Fruit fly (Drosophila melanogaster) whole organism, embryonic: Measurements from ENCODE around the gene galene.

Experiments
- Blimp-1 ChIP-seq: fragments of 200-800 bp; sonication (Bioruptor generic); optimal IDR thresholded peaks from 3 replicates; lab custom pipeline; 2018; ENCODE audit warnings: missing biosample characterization, missing genetic modification characterization, mild to moderate bottlenecking, moderate library complexity, missing genetic modification reagents
- CG11696 ChIP-seq: fragments of 200-800 bp; sonication (Bioruptor generic); IDR thresholded peaks from 2 replicates; pipeline ENCODE4 v1.3.6; 2022; ENCODE audit warnings: missing biosample characterization, missing genetic modification characterization
- CG12071 ChIP-seq: fragments of 200-800 bp; sonication (Bioruptor generic); optimal IDR thresholded peaks from 3 replicates; lab custom pipeline; 2018; ENCODE audit warnings: missing biosample characterization, mild to moderate bottlenecking, missing genetic modification characterization
- CG12104 ChIP-seq: fragments of 200-800 bp; sonication (Bioruptor generic); optimal IDR thresholded peaks from 3 replicates; lab custom pipeline; 2016; ENCODE audit warnings: missing biosample characterization, missing genetic modification characterization
- CG12942 ChIP-seq: fragments of 200-800 bp; sonication (Bioruptor generic); optimal IDR thresholded peaks from 3 replicates; lab custom pipeline; 2016; ENCODE audit warnings: missing biosample characterization, missing genetic modification characterization
- CG13424 ChIP-seq: fragments of 200-800 bp; sonication (Bioruptor generic); optimal IDR thresholded peaks from 2 replicates; lab custom pipeline; 2019; ENCODE audit warnings: missing biosample characterization, mild to moderate bottlenecking, missing genetic modification characterization, moderate library complexity
- CG14014 ChIP-seq: fragments of 200-800 bp; sonication (Bioruptor generic); IDR thresholded peaks from 2 replicates; pipeline ENCODE4 v1.3.6; 2022; ENCODE audit warnings: missing biosample characterization, missing genetic modification characterization
- CG17361 ChIP-seq: fragments of 200-800 bp; sonication (Bioruptor generic); IDR thresholded peaks from 3 replicates; pipeline ENCODE4 v1.3.6; 2022; ENCODE audit warnings: missing biosample characterization, missing genetic modification characterization
- CG1792 ChIP-seq: fragments of 200-800 bp; sonication (Bioruptor generic); optimal IDR thresholded peaks from 2 replicates; lab custom pipeline; 2016; ENCODE audit warnings: missing biosample characterization, missing genetic modification characterization
- CG18476 ChIP-seq: fragments of 200-800 bp; sonication (Bioruptor generic); optimal IDR thresholded peaks from 2 replicates; lab custom pipeline; 2016; ENCODE audit warnings: missing biosample characterization, mild to moderate bottlenecking, missing genetic modification characterization
- CG2129 ChIP-seq: fragments of 200-800 bp; sonication (Bioruptor generic); IDR thresholded peaks from 2 replicates; pipeline ENCODE4 v1.3.6; 2022; ENCODE audit warnings: missing biosample characterization, missing genetic modification characterization; ENCODE audit not compliant: partially characterized antibody
- CG3065 ChIP-seq: fragments of 200-800 bp; sonication (Bioruptor generic); optimal IDR thresholded peaks from 2 replicates; lab custom pipeline; 2016; ENCODE audit warnings: missing biosample characterization, missing genetic modification characterization
- CG32767 ChIP-seq: fragments of 200-800 bp; sonication (Bioruptor generic); IDR thresholded peaks from 2 replicates; pipeline ENCODE4 v1.3.6; 2022; ENCODE audit warnings: missing biosample characterization, missing genetic modification characterization
- CG34422 ChIP-seq: fragments of 200-800 bp; sonication (Bioruptor generic); IDR thresholded peaks from 3 replicates; pipeline ENCODE4 v1.3.6; 2022; ENCODE audit warnings: missing biosample characterization, missing genetic modification characterization
- CG4328 ChIP-seq: fragments of 200-800 bp; sonication (Bioruptor generic); optimal IDR thresholded peaks from 3 replicates; lab custom pipeline; 2017; ENCODE audit warnings: missing biosample characterization, missing genetic modification reagents, missing genetic modification characterization
- CG4404 ChIP-seq: fragments of 200-800 bp; sonication (Bioruptor generic); IDR thresholded peaks from 2 replicates; pipeline ENCODE4 v1.3.6; 2022; ENCODE audit warnings: missing biosample characterization, missing genetic modification characterization
- CG4424 ChIP-seq: fragments of 200-800 bp; sonication (Bioruptor generic); optimal IDR thresholded peaks from 3 replicates; lab custom pipeline; 2016; ENCODE audit warnings: missing biosample characterization, missing genetic modification characterization
- CG6175 ChIP-seq: fragments of 200-800 bp; sonication (Bioruptor generic); IDR thresholded peaks from 3 replicates; pipeline ENCODE4 v1.3.6; 2022; ENCODE audit warnings: missing biosample characterization, missing genetic modification characterization
- CG8089 ChIP-seq: fragments of 200-800 bp; sonication (Bioruptor generic); optimal IDR thresholded peaks from 3 replicates; lab custom pipeline; 2016; ENCODE audit warnings: missing biosample characterization, missing genetic modification characterization
- Dad ChIP-seq: fragments of 200-800 bp; sonication (Bioruptor generic); optimal IDR thresholded peaks from 3 replicates; lab custom pipeline; 2016; ENCODE audit warnings: missing biosample characterization, missing genetic modification characterization
- Dref ChIP-seq: fragments of 200-800 bp; sonication (Bioruptor generic); IDR thresholded peaks from 2 replicates; pipeline ENCODE4 v1.3.6; 2022; ENCODE audit warnings: missing biosample characterization, missing genetic modification characterization
- Ets65A ChIP-seq: fragments of 200-800 bp; sonication (Bioruptor generic); peaks from one replicate; lab custom pipeline; 2016; ENCODE audit warnings: missing biosample characterization, missing genetic modification characterization
- Gsc ChIP-seq: fragments of 200-800 bp; sonication (Bioruptor generic); IDR thresholded peaks from 2 replicates; pipeline ENCODE4 v1.3.6; 2022; ENCODE audit warnings: missing biosample characterization, missing genetic modification characterization
- Hey ChIP-seq: fragments of 200-800 bp; sonication (Bioruptor generic); optimal IDR thresholded peaks from 3 replicates; lab custom pipeline; 2018; ENCODE audit warnings: missing biosample characterization, mild to moderate bottlenecking, missing genetic modification characterization
- HmgD ChIP-seq: fragments of 200-800 bp; sonication (Bioruptor generic); optimal IDR thresholded peaks from 3 replicates; lab custom pipeline; 2016; ENCODE audit warnings: missing biosample characterization, missing genetic modification characterization
- Hmr ChIP-seq: fragments of 200-800 bp; sonication (Bioruptor generic); optimal IDR thresholded peaks from 3 replicates; lab custom pipeline; 2017; ENCODE audit warnings: mild to moderate bottlenecking, missing biosample characterization, missing genetic modification reagents, missing genetic modification characterization
- Hr78 ChIP-seq, 2 experiments: fragments of 200-800 bp in 1 of 2; fragments of >200 bp in 1 of 2; sonication (Bioruptor generic) in 1 of 2; optimal IDR thresholded peaks; 2 replicates each; lab custom pipeline; 2017 to 2019; ENCODE audit warnings: missing biosample characterization in 2 of 2, missing genetic modification characterization in 2 of 2, mild to moderate bottlenecking in 1 of 2, moderate library complexity in 1 of 2
- Hsf ChIP-seq: fragments of 200-800 bp; sonication (Bioruptor generic); optimal IDR thresholded peaks from 3 replicates; lab custom pipeline; 2016; ENCODE audit warnings: missing biosample characterization, missing genetic modification characterization
- Mad ChIP-seq: fragments of 200-800 bp; sonication (Bioruptor generic); optimal IDR thresholded peaks from 2 replicates; lab custom pipeline; 2016; ENCODE audit warnings: missing biosample characterization, missing genetic modification characterization
- Meics ChIP-seq: fragments of 200-800 bp; sonication (Bioruptor generic); optimal IDR thresholded peaks from 2 replicates; lab custom pipeline; 2017; ENCODE audit warnings: missing biosample characterization, mild to moderate bottlenecking, missing genetic modification characterization
- Nf-YB ChIP-seq: fragments of 200-800 bp; sonication (Bioruptor generic); optimal IDR thresholded peaks from 3 replicates; lab custom pipeline; 2019; ENCODE audit warnings: missing biosample characterization, mild to moderate bottlenecking, missing genetic modification characterization, moderate library complexity
- YL-1 ChIP-seq: fragments of 200-800 bp; sonication (Bioruptor generic); optimal IDR thresholded peaks from 3 replicates; lab custom pipeline; 2017; ENCODE audit warnings: missing biosample characterization, mild to moderate bottlenecking, missing genetic modification characterization
- dm ChIP-seq: fragments of 200-800 bp; sonication (Bioruptor generic); optimal IDR thresholded peaks from 3 replicates; lab custom pipeline; 2016; ENCODE audit warnings: missing biosample characterization, missing genetic modification characterization
- ewg ChIP-seq: fragments of 200-800 bp; sonication (Bioruptor generic); optimal IDR thresholded peaks from 3 replicates; lab custom pipeline; 2017; ENCODE audit warnings: mild to moderate bottlenecking, missing biosample characterization, missing genetic modification reagents, missing genetic modification characterization
- hb ChIP-seq: fragments of 200-800 bp; sonication (Bioruptor generic); IDR thresholded peaks from 3 replicates; pipeline ENCODE4 v1.3.6; 2022; ENCODE audit warnings: missing biosample characterization, missing genetic modification characterization; ENCODE audit not compliant: partially characterized antibody
- ind ChIP-seq: fragments of 200-800 bp; sonication (Bioruptor generic); optimal IDR thresholded peaks from 3 replicates; lab custom pipeline; 2016; ENCODE audit warnings: missing biosample characterization, missing genetic modification characterization
- jing ChIP-seq: fragments of 200-800 bp; sonication (Bioruptor generic); optimal IDR thresholded peaks from 2 replicates; lab custom pipeline; 2018; ENCODE audit warnings: missing biosample characterization, mild to moderate bottlenecking, missing genetic modification characterization
- nau ChIP-seq: fragments of 200-800 bp; sonication (Bioruptor generic); optimal IDR thresholded peaks from 3 replicates; lab custom pipeline; 2017; ENCODE audit warnings: missing biosample characterization, mild to moderate bottlenecking, missing genetic modification characterization, missing genetic modification reagents
- onecut ChIP-seq: fragments of 200-800 bp; sonication (Bioruptor generic); IDR thresholded peaks from 2 replicates; pipeline ENCODE4 v1.3.6; 2022; ENCODE audit warnings: missing biosample characterization, missing genetic modification characterization
- peb ChIP-seq: fragments of 200-800 bp; sonication (Bioruptor generic); IDR thresholded peaks from 2 replicates; pipeline ENCODE4 v1.3.6; 2022; ENCODE audit warnings: missing biosample characterization, missing genetic modification characterization
- phol ChIP-seq: fragments of 200-800 bp; sonication (Bioruptor generic); optimal IDR thresholded peaks from 3 replicates; lab custom pipeline; 2018; ENCODE audit warnings: missing biosample characterization, mild to moderate bottlenecking, missing genetic modification characterization, moderate library complexity
- prd ChIP-seq, 3 experiments: fragments of >200 bp in 2 of 3; fragments of 200-800 bp in 1 of 3; sonication (Bioruptor generic) in 1 of 3; optimal IDR thresholded peaks in 2 of 3; IDR thresholded peaks in 1 of 3; 2 replicates in 2 of 3; 3 replicates in 1 of 3; pipeline versions ENCODE4 v1.3.6 to Lab custom; 2017 to 2022; ENCODE audit warnings: missing biosample characterization in 1 of 3, missing genetic modification characterization in 1 of 3
- ro ChIP-seq: fragments of 200-800 bp; sonication (Bioruptor generic); IDR thresholded peaks from 2 replicates; pipeline ENCODE4 v1.3.6; 2022; ENCODE audit warnings: missing biosample characterization, missing genetic modification characterization
- run ChIP-seq: fragments of 200-800 bp; sonication (Bioruptor generic); optimal IDR thresholded peaks from 3 replicates; lab custom pipeline; 2018; ENCODE audit warnings: missing biosample characterization, mild to moderate bottlenecking, missing genetic modification characterization
- scrt ChIP-seq: fragments of 200-800 bp; sonication (Bioruptor generic); optimal IDR thresholded peaks from 2 replicates; lab custom pipeline; 2018; ENCODE audit warnings: missing biosample characterization, mild to moderate bottlenecking, missing genetic modification characterization, moderate library complexity
- sens ChIP-seq: fragments of 200-800 bp; sonication (Bioruptor generic); peaks from one replicate; lab custom pipeline; 2016; ENCODE audit warnings: missing biosample characterization, missing genetic modification characterization
- wdn ChIP-seq: fragments of 200-800 bp; sonication (Bioruptor generic); IDR thresholded peaks from 2 replicates; pipeline ENCODE4 v1.3.6; 2022; ENCODE audit warnings: missing biosample characterization, missing genetic modification characterization
- yki ChIP-seq: fragments of >200 bp; optimal IDR thresholded peaks from 3 replicates; lab custom pipeline; 2018
- zfh1 ChIP-seq: fragments of 200-800 bp; sonication (Bioruptor generic); IDR thresholded peaks from 3 replicates; pipeline ENCODE4 v1.3.6; 2022; ENCODE audit warnings: missing biosample characterization, missing genetic modification characterization

The galene gene

dm6 chr3L:1195202-1195601 lies 40.3 kb upstream of the galene start, which contains the start of gene LysX:
Gene LysX, minus strand, starts transcription at chr3L:1195302.
- no peak for TF ChIP-seq Blimp-1 (GFP tag; lab: Kevin White, UChicago)
- no peak for TF ChIP-seq CG12104 (GFP tag; lab: Kevin White, UChicago)
- no peak for TF ChIP-seq CG4328 (GFP tag; lab: Kevin White, UChicago)
- TF ChIP-seq hb (GFP tag; lab: Robert Waterston, UW) = 0 out of 3 replicates have a peak, but pooled peaks have one; percentile 41

dm6 chr3L:1195868-1196552 lies 39.5 kb upstream of the galene start, which contains the start of gene Aplip1:
Gene Aplip1, plus strand, starts transcription at chr3L:1196317.
- TF ChIP-seq Hmr (GFP tag; lab: Kevin White, UChicago) (peak; percentile 3), CG3065 (GFP tag; lab: Kevin White, UChicago) (no peak), onecut (peak; percentile 98), HmgD (GFP tag; lab: Kevin White, UChicago) (no peak), ind (no peak), CG4404 (GFP tag; lab: Robert Waterston, UW) (no peak), CG12942 (no peak), Hey (tag; lab: Kevin White, UChicago) (no peak), CG1792 (GFP tag; lab: Kevin White, UChicago) (no peak), ewg (peak; percentile 96), CG6175 (GFP tag; lab: Robert Waterston, UW) (no peak), Meics (GFP tag; lab: Kevin White, UChicago) (peak; percentile 31), Nf-YB (GFP tag; lab: Kevin White, UChicago) (no peak), Dad (GFP tag; lab: Kevin White, UChicago) (no peak), CG14014 (GFP tag; lab: Robert Waterston, UW) (no peak), CG12071 (GFP tag; lab: Kevin White, UChicago) (peak; percentile 12), ro (GFP tag; lab: Robert Waterston, UW) (no peak), YL-1 (GFP tag; lab: Kevin White, UChicago) (peak; percentile 13), CG2129 (GFP tag; lab: Robert Waterston, UW) (no peak), Mad (GFP tag; lab: Kevin White, UChicago) (no peak), CG17361 (GFP tag; lab: Robert Waterston, UW) (no peak), nau (GFP tag; lab: Kevin White, UChicago) (no peak), CG34422 (no peak), prd (optimal IDR thresholded peaks at IDR 0.05; lab: Kevin White, UChicago) (no peak), prd (GFP tag; IDR thresholded peaks at IDR 0.05; lab: Robert Waterston, UW) (0 out of 3 replicates have a peak, but pooled peaks have one; percentile 32), phol (no peak), wdn (GFP tag; lab: Robert Waterston, UW) (no peak), yki (no peak), CG32767 (GFP tag; lab: Robert Waterston, UW) (no peak), dm (GFP tag; lab: Kevin White, UChicago) (no peak), CG4424 (GFP tag; lab: Kevin White, UChicago) (no peak), run (tag; lab: Kevin White, UChicago) (no peak), Ets65A (GFP tag; lab: Kevin White, UChicago) (peak; percentile 75), jing (GFP tag; lab: Kevin White, UChicago) (no peak), scrt (GFP tag; lab: Kevin White, UChicago) (peak; percentile 87), CG8089 (GFP tag; lab: Kevin White, UChicago) (no peak), Hsf (GFP tag; lab: Kevin White, UChicago) (no peak), Gsc (GFP tag; lab: Robert Waterston, UW) (no peak), peb (no peak), CG11696 (GFP tag; lab: Robert Waterston, UW) (no peak), zfh1 (GFP tag; lab: Robert Waterston, UW) (no peak), sens (peak; percentile 16), CG18476 (GFP tag; lab: Kevin White, UChicago) (no peak), Hr78 (GFP tag; optimal IDR thresholded peaks at IDR 0.05; lab: Kevin White, UChicago) (peak in 1 of 2 experiments; percentile 31), Dref (GFP tag; lab: Robert Waterston, UW) (no peak), CG13424 (tag; lab: Kevin White, UChicago) (no peak)
